Fruit fly (Drosophila melanogaster) whole organism, prepupa: Measurements from ENCODE around the gene Or67c.
A peak's percentile ranks its signal among the peaks of the same experiment; 100 is the strongest.

Experiments used
- CG10631 ChIP-seq: fragments of 200-800 bp; sonication (Bioruptor generic); optimal IDR thresholded peaks from 2 replicates; lab custom pipeline; 2016; ENCODE audit warnings: missing biosample characterization, missing genetic modification characterization
- CG10669 ChIP-seq: fragments of 200-800 bp; sonication (Bioruptor generic); optimal IDR thresholded peaks from 3 replicates; lab custom pipeline; 2018; ENCODE audit warnings: missing biosample characterization, mild to moderate bottlenecking, missing genetic modification characterization, moderate library complexity
- CG11294 ChIP-seq: fragments of 200-800 bp; sonication (Bioruptor generic); IDR thresholded peaks from 2 replicates; pipeline ENCODE4 v1.3.6; 2022; ENCODE audit warnings: missing biosample characterization, missing genetic modification characterization
- CG11902 ChIP-seq: fragments of 200-800 bp; sonication (Bioruptor generic); optimal IDR thresholded peaks from 3 replicates; lab custom pipeline; 2016; ENCODE audit warnings: missing biosample characterization, missing genetic modification characterization
- CG15336 ChIP-seq: fragments of 200-800 bp; sonication (Bioruptor generic); IDR thresholded peaks from 2 replicates; pipeline ENCODE4 v1.3.6; 2022; ENCODE audit warnings: missing biosample characterization, missing genetic modification characterization
- CG1621 ChIP-seq: fragments of 200-800 bp; sonication (Bioruptor generic); optimal IDR thresholded peaks from 3 replicates; lab custom pipeline; 2018; ENCODE audit warnings: missing biosample characterization, mild to moderate bottlenecking, missing genetic modification characterization
- CG16779 ChIP-seq: fragments of 200-800 bp; sonication (Bioruptor generic); optimal IDR thresholded peaks from 3 replicates; lab custom pipeline; 2017; ENCODE audit warnings: missing biosample characterization, mild to moderate bottlenecking, missing genetic modification characterization
- CG3032 ChIP-seq: fragments of 200-800 bp; optimal IDR thresholded peaks from 2 replicates; lab custom pipeline; 2019; ENCODE audit warnings: missing biosample characterization, mild to moderate bottlenecking, missing genetic modification characterization, moderate library complexity
- CG31627 ChIP-seq: fragments of 200-800 bp; sonication (Bioruptor generic); optimal IDR thresholded peaks from 3 replicates; lab custom pipeline; 2016; ENCODE audit warnings: missing biosample characterization, missing genetic modification characterization
- CG3919 ChIP-seq: fragments of 200-800 bp; sonication (Bioruptor generic); optimal IDR thresholded peaks from 3 replicates; lab custom pipeline; 2016; ENCODE audit warnings: missing biosample characterization, missing genetic modification characterization
- CG6163 ChIP-seq: fragments of 200-800 bp; sonication (Bioruptor generic); IDR thresholded peaks from 3 replicates; pipeline ENCODE4 v1.3.6; 2022; ENCODE audit warnings: missing biosample characterization, missing genetic modification characterization
- CG6276 ChIP-seq: fragments of 200-800 bp; sonication (Bioruptor generic); optimal IDR thresholded peaks from 2 replicates; lab custom pipeline; 2017; ENCODE audit warnings: missing biosample characterization, mild to moderate bottlenecking, missing genetic modification characterization
- CG6808 ChIP-seq: fragments of 200-800 bp; sonication (Bioruptor generic); optimal IDR thresholded peaks from 3 replicates; lab custom pipeline; 2017; ENCODE audit warnings: missing biosample characterization, missing genetic modification characterization, mild to moderate bottlenecking, moderate library complexity, missing genetic modification reagents
- CG6854 ChIP-seq: fragments of 200-800 bp; sonication (Bioruptor generic); optimal IDR thresholded peaks from 2 replicates; lab custom pipeline; 2017; ENCODE audit warnings: missing biosample characterization, mild to moderate bottlenecking, missing genetic modification characterization
- CG8119 ChIP-seq: fragments of 200-800 bp; sonication (Bioruptor generic); IDR thresholded peaks from 3 replicates; pipeline ENCODE4 v1.3.6; 2022; ENCODE audit warnings: missing biosample characterization, missing genetic modification characterization
- CG8632 ChIP-seq: fragments of 200-800 bp; sonication (Bioruptor generic); optimal IDR thresholded peaks from 3 replicates; lab custom pipeline; 2016; ENCODE audit warnings: missing biosample characterization, missing genetic modification characterization
- Eip78C ChIP-seq: fragments of 200-800 bp; sonication (Bioruptor generic); peaks from one replicate; lab custom pipeline; 2016; ENCODE audit warnings: missing biosample characterization, missing genetic modification characterization
- Ets21C ChIP-seq: fragments of 200-800 bp; sonication (Bioruptor generic); optimal IDR thresholded peaks from 3 replicates; lab custom pipeline; 2016; ENCODE audit warnings: missing biosample characterization, missing genetic modification characterization
- Hr38 ChIP-seq: sonication (Bioruptor generic); optimal IDR thresholded peaks from 2 replicates; lab custom pipeline; 2016; ENCODE audit warnings: missing biosample characterization, missing genetic modification characterization
- Hr39 ChIP-seq: fragments of 200-800 bp; sonication (Bioruptor generic); optimal IDR thresholded peaks from 2 replicates; lab custom pipeline; 2016; ENCODE audit warnings: missing biosample characterization, missing genetic modification characterization
- Hr4 ChIP-seq: fragments of 200-800 bp; sonication (Bioruptor generic); optimal IDR thresholded peaks from 3 replicates; lab custom pipeline; 2016; ENCODE audit warnings: missing biosample characterization, missing genetic modification characterization
- Sox102F ChIP-seq: fragments of 200-800 bp; sonication (Bioruptor generic); optimal IDR thresholded peaks from 2 replicates; lab custom pipeline; 2016; ENCODE audit warnings: missing biosample characterization, mild to moderate bottlenecking, missing genetic modification characterization
- Sox14 ChIP-seq: fragments of 200-800 bp; sonication (Bioruptor generic); optimal IDR thresholded peaks from 3 replicates; lab custom pipeline; 2016; ENCODE audit warnings: missing biosample characterization, missing genetic modification characterization
- Sox15 ChIP-seq: fragments of 200-800 bp; sonication (Bioruptor generic); optimal IDR thresholded peaks from 3 replicates; lab custom pipeline; 2016; ENCODE audit warnings: missing biosample characterization, missing genetic modification characterization
- cyc ChIP-seq: fragments of 200-800 bp; sonication (Bioruptor generic); optimal IDR thresholded peaks from 3 replicates; lab custom pipeline; 2016; ENCODE audit warnings: missing biosample characterization, missing genetic modification characterization
- dac ChIP-seq: fragments of 200-800 bp; sonication (Bioruptor generic); optimal IDR thresholded peaks from 2 replicates; lab custom pipeline; 2017; ENCODE audit warnings: missing biosample characterization, mild to moderate bottlenecking, missing genetic modification characterization
- dsx ChIP-seq: fragments of 200-800 bp; optimal IDR thresholded peaks from 3 replicates; lab custom pipeline; 2019; ENCODE audit warnings: missing biosample characterization, mild to moderate bottlenecking, missing genetic modification characterization, moderate library complexity; ENCODE audit not compliant: poor library complexity, severe bottlenecking
- esn ChIP-seq: fragments of 200-800 bp; sonication (Bioruptor generic); optimal IDR thresholded peaks from 2 replicates; lab custom pipeline; 2016; ENCODE audit warnings: missing biosample characterization, mild to moderate bottlenecking, missing genetic modification characterization, moderate library complexity
- fd59A ChIP-seq: fragments of 200-800 bp; sonication (Bioruptor generic); optimal IDR thresholded peaks from 2 replicates; lab custom pipeline; 2017; ENCODE audit warnings: missing biosample characterization, mild to moderate bottlenecking, missing genetic modification characterization, missing genetic modification reagents
- fkh ChIP-seq: fragments of 200-800 bp; sonication (Bioruptor generic); optimal IDR thresholded peaks from 3 replicates; lab custom pipeline; 2017; ENCODE audit warnings: missing biosample characterization, mild to moderate bottlenecking, missing genetic modification characterization, moderate library complexity
- lz ChIP-seq: fragments of 200-800 bp; sonication (Bioruptor generic); optimal IDR thresholded peaks from 3 replicates; lab custom pipeline; 2016; ENCODE audit warnings: missing biosample characterization, missing genetic modification characterization
- net ChIP-seq: fragments of 200-800 bp; sonication (Bioruptor generic); optimal IDR thresholded peaks from 3 replicates; lab custom pipeline; 2016; ENCODE audit warnings: missing biosample characterization, missing genetic modification characterization
- pdm3 ChIP-seq: fragments of 200-800 bp; sonication (Bioruptor generic); optimal IDR thresholded peaks from 3 replicates; lab custom pipeline; 2016; ENCODE audit warnings: missing biosample characterization, missing genetic modification characterization
- spab ChIP-seq: fragments of 200-800 bp; sonication (Bioruptor generic); optimal IDR thresholded peaks from 2 replicates; lab custom pipeline; 2017; ENCODE audit warnings: missing biosample characterization, mild to moderate bottlenecking, missing genetic modification characterization, missing genetic modification reagents
- svp ChIP-seq: fragments of 200-800 bp; sonication (Bioruptor generic); peaks from one replicate; lab custom pipeline; 2016; ENCODE audit warnings: missing biosample characterization, missing genetic modification characterization
- vri ChIP-seq: fragments of 200-800 bp; sonication (Bioruptor generic); optimal IDR thresholded peaks from 3 replicates; lab custom pipeline; 2016; ENCODE audit warnings: missing biosample characterization, mild to moderate bottlenecking, missing genetic modification characterization

The Or67c gene

DNA sequence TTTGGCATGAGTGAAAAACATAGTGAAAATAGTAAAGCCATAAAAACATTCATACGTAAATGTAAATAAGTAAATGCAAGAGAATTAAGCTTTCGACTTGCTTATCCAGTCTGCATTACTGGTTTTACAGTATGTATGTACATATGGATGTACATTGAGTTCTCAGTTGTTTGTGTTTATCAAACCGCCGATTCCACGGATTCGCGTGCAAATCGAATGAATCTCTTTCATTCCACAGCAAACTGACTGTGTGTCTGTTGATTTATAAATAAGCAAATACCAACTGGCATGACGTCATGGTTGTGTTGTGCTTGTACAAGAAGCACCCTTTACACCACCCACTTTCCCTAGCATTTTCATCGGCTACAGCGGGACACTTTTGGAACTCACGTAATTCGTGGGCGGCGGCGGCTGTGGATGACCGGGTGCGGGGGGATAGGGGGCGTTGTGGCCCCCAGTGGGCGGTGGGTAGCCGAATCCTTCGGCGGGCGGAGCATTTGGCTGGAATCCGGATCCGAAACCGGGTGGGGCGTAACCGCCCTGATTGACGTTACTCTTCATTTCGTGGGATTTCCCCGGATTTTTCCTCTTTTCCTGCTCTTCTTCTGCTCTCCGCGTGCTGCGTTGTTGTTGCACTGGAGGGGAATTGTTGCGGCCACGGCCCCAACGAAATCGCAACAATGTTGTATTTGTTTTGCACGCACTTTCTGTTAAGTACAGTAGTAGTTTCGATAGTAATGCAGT is 19.9 kb downstream of the Or67c start (continued):
- TF ChIP-seq esn (GFP tag; lab: Kevin White, UChicago) (peak; percentile 18), CG10631 (peak; percentile 19), Hr39 (peak; percentile 31), Hr38 (GFP tag; lab: Kevin White, UChicago) (no peak), CG1621 (peak; percentile 3), fd59A (GFP tag; lab: Kevin White, UChicago) (no peak), CG15336 (GFP tag; lab: Robert Waterston, UW) (peak; percentile 56), Eip78C (GFP tag; lab: Kevin White, UChicago) (peak; percentile 70)

- TF ChIP-seq CG15336 (GFP tag; lab: Robert Waterston, UW) (no peak), Hr4 (no peak), CG6276 (GFP tag; lab: Kevin White, UChicago) (no peak), CG16779 (tag; lab: Kevin White, UChicago) (no peak), CG6808 (GFP tag; lab: Kevin White, UChicago) (no peak), vri (GFP tag; lab: Kevin White, UChicago) (peak; percentile 88), svp (GFP tag; lab: Kevin White, UChicago) (peak; percentile 96), CG6854 (GFP tag; lab: Kevin White, UChicago) (no peak), Sox15 (no peak), pdm3 (GFP tag; lab: Kevin White, UChicago) (no peak), CG10631 (no peak), CG3919 (GFP tag; lab: Kevin White, UChicago) (no peak), Hr39 (no peak), CG8119 (GFP tag; lab: Robert Waterston, UW) (no peak), CG8632 (GFP tag; lab: Kevin White, UChicago) (no peak), CG6163 (GFP tag; lab: Robert Waterston, UW) (no peak), fkh (GFP tag; lab: Kevin White, UChicago) (peak; percentile 63), CG3032 (tag; lab: Kevin White, UChicago) (no peak), Sox14 (GFP tag; lab: Kevin White, UChicago) (no peak), cyc (GFP tag; lab: Kevin White, UChicago) (no peak), spab (GFP tag; lab: Kevin White, UChicago) (no peak), esn (GFP tag; lab: Kevin White, UChicago) (no peak), Sox102F (GFP tag; lab: Kevin White, UChicago) (no peak)
These were observed 21.1 kb downstream of the Or67c start for dm6 chr3L:10223397-10223796.

DNA sequence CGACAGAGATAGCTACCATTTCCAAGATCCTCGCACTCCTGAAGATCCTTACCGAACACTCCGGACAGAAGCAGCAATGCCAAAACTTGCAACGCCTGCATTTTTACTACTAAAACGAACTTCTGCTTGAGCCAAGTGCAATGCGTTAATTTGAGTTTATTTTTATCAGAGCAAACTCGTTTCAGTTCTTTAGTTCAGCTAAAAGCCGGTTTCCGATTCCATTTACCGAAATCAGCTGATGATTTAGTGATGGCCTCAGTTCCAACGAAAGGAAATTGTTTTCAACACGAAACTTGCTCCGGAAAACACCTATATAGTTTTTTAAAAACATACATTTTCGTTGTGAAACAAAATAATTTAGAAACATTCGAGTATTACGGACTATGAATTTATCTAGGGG is 24.4 kb downstream of the Or67c start, which contains the start of gene CG32055:
CG32055 (minus strand) TSS at position 101 of the 400 bp plus-strand sequence.
- TF ChIP-seq CG1621 (peak; percentile 6), svp (GFP tag; lab: Kevin White, UChicago) (peak; percentile 53), Eip78C (GFP tag; lab: Kevin White, UChicago) (peak; percentile 14), CG31627 (no peak), CG10669 (no peak), CG16779 (tag; lab: Kevin White, UChicago) (no peak), dac (no peak)

DNA sequence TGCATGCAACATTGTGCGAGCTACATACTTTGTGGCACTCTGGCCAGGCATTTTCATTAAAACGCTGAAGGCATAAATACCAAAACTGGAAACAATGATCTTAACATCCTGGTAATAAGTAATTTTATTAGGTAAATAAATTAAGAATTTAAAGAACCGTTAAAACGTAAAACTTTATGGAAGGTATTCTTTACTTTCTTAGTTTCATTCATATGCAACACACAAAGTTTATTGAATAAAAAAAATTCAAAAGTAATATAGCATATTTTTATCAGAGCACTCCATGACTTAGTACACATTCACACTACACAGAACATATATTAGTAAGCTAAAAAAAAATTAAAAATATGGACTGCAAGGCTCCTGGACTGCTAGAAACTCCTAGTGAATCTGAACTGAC is 29.1 kb downstream of the Or67c start, which contains the start of gene CG8065:
CG8065 (plus strand) TSS at position 301 of the 400 bp plus-strand sequence.
- TF ChIP-seq net (GFP tag; lab: Kevin White, UChicago) (no peak), dsx (GFP tag; lab: Kevin White, UChicago) (no peak), spab (GFP tag; lab: Kevin White, UChicago) (no peak), Ets21C (GFP tag; lab: Kevin White, UChicago) (no peak), CG11902 (GFP tag; lab: Kevin White, UChicago) (no peak), lz (no peak), Hr4 (no peak), CG11294 (GFP tag; lab: Robert Waterston, UW) (no peak)
